Worm (Caenorhabditis elegans): ENCODE measurements around the gene snx-17.

snx-17 gene

DNA sequence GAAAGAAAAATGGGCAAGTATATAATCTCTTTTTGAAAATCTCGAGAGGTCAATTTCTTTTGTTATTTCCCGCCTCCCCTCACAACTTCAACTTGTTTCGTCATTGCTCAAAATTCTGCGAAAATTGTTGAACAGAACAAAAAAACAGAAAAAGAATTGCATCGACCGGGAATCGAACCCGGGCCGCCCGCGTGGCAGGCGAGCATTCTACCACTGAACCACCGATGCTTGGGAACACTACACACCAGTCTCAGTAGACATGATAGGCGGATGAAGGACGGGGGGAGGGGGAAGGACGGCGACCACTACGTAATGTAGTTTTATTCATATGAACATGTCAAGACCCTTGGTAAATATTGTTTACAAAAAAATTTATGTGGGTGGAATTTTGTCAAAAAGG is 987 bp downstream of the snx-17 start (continued):
- TF ChIP-seq ztf-18 (tag; optimal IDR thresholded peaks at IDR 0.05), result peak; percentile 71
- TF ChIP-seq bed-2 (GFP tag; IDR thresholded peaks at IDR 0.05), result peak; percentile 66; the same call in 1 of the 2 replicates
- TF ChIP-seq repo-1 (tag; optimal IDR thresholded peaks at IDR 0.05), result peak; percentile 68
- TF ChIP-seq lag-1 (GFP tag; IDR thresholded peaks at IDR 0.05), result no peak
- TF ChIP-seq T26A5.8 (tag; optimal IDR thresholded peaks at IDR 0.05), result peak; percentile 84
- no peak for TF ChIP-seq B0019.2 (GFP tag; conservative IDR thresholded peaks at IDR 0.05)
- peak; percentile 91 for TF ChIP-seq egl-44 (GFP tag; IDR thresholded peaks at IDR 0.05)
- peak; percentile 88 for TF ChIP-seq F10E7.11 (tag; optimal IDR thresholded peaks at IDR 0.05)
- TF ChIP-seq rcor-1 (GFP tag; IDR thresholded peaks at IDR 0.05), result peak; percentile 65; the same call in 1 of the 2 replicates
- peak; percentile 16 for TF ChIP-seq ztf-3 (GFP tag; optimal IDR thresholded peaks at IDR 0.05)
- TF ChIP-seq zim-3 (tag; optimal IDR thresholded peaks at IDR 0.05), result peak; percentile 86
- TF ChIP-seq B0336.3 (GFP tag; IDR thresholded peaks at IDR 0.05), result no peak
- TF ChIP-seq dpff-1 (tag; optimal IDR thresholded peaks at IDR 0.05), result no peak
- TF ChIP-seq Y56A3A.18 (GFP tag; IDR thresholded peaks at IDR 0.05), result peak; percentile 82
- peak; percentile 79; the same call in 1 of the 2 replicates for TF ChIP-seq attf-6 (GFP tag; IDR thresholded peaks at IDR 0.05)
- TF ChIP-seq let-526 (GFP tag; IDR thresholded peaks at IDR 0.05), result peak; percentile 56; the same call in 1 of the 2 replicates
- TF ChIP-seq him-1 (tag; optimal IDR thresholded peaks at IDR 0.05), result peak; percentile 37
- TF ChIP-seq somi-1 (GFP tag; optimal IDR thresholded peaks at IDR 0.05), result peak; percentile 81
- no peak for TF ChIP-seq dpl-1 (GFP tag; optimal IDR thresholded peaks at IDR 0.05)
- no peak for TF ChIP-seq dox-1 (GFP tag; IDR thresholded peaks at IDR 0.05)
- TF ChIP-seq pbrm-1 (GFP tag; IDR thresholded peaks at IDR 0.05), result peak; percentile 95
- TF ChIP-seq lir-1 (GFP tag; conservative IDR thresholded peaks at IDR 0.05), result no peak; the same call in 1 of the 2 replicates
- peak; percentile 33 for TF ChIP-seq F49E8.2 (tag; optimal IDR thresholded peaks at IDR 0.05; ENCODE audit: insufficient read depth)
- TF ChIP-seq ama-1 (optimal IDR thresholded peaks at IDR 0.05), result no peak
- TF ChIP-seq ama-1 (GFP tag; optimal IDR thresholded peaks at IDR 0.05), result peak in 1 of 2 experiments; percentile 66
- TF ChIP-seq ets-4 (GFP tag; optimal IDR thresholded peaks at IDR 0.05), result peak; percentile 84
- peak; percentile 33 for TF ChIP-seq gei-17 (GFP tag; optimal IDR thresholded peaks at IDR 0.05)
- peak; percentile 67 for TF ChIP-seq F23B12.7 (tag; optimal IDR thresholded peaks at IDR 0.05; ENCODE audit: insufficient read depth)
- TF ChIP-seq fkh-3 (tag; optimal IDR thresholded peaks at IDR 0.05), result no peak
- TF ChIP-seq mel-28 (tag; optimal IDR thresholded peaks at IDR 0.05; ENCODE audit: borderline replicate concordance), result peak; percentile 38
- peak; percentile 48 for TF ChIP-seq tlf-1 (GFP tag; optimal IDR thresholded peaks at IDR 0.05)
- peak; percentile 70 for TF ChIP-seq mcd-1 (GFP tag; IDR thresholded peaks at IDR 0.05)
- TF ChIP-seq ztf-25 (GFP tag; IDR thresholded peaks at IDR 0.05), result 0 out of 2 replicates have a peak, but pooled peaks have one; percentile 74
- peak; percentile 72; the same call in 1 of the 2 replicates for TF ChIP-seq Y53F4B.3 (GFP tag; IDR thresholded peaks at IDR 0.05)
- peak; percentile 89 for TF ChIP-seq Y95B8A.8 (GFP tag; IDR thresholded peaks at IDR 0.05)
- TF ChIP-seq attf-3 (GFP tag; conservative IDR thresholded peaks at IDR 0.05), result peak; percentile 56; the same call in 1 of the 2 replicates
- TF ChIP-seq B0261.1 (tag; optimal IDR thresholded peaks at IDR 0.05), result peak; percentile 98
- peak; percentile 46 for TF ChIP-seq madf-10 (tag; optimal IDR thresholded peaks at IDR 0.05)
- TF ChIP-seq Y67H2A.10 (GFP tag; conservative IDR thresholded peaks at IDR 0.05), result peak; percentile 58; the same call in 1 of the 2 replicates
- TF ChIP-seq lsy-27 (tag; optimal IDR thresholded peaks at IDR 0.05; ENCODE audit: borderline replicate concordance, insufficient read depth), result peak; percentile 17
- TF ChIP-seq ceh-100 (GFP tag; IDR thresholded peaks at IDR 0.05), result peak; percentile 58; the same call in 1 of the 2 replicates
- no peak for TF ChIP-seq F39B2.1 (GFP tag; IDR thresholded peaks at IDR 0.05)
- TF ChIP-seq C17E4.6 (GFP tag; IDR thresholded peaks at IDR 0.05), result no peak
- peak; percentile 81 for TF ChIP-seq ceh-27 (GFP tag; optimal IDR thresholded peaks at IDR 0.05)
- TF ChIP-seq ceh-40 (GFP tag; IDR thresholded peaks at IDR 0.05), result no peak
- TF ChIP-seq nfya-2 (GFP tag; IDR thresholded peaks at IDR 0.05), result no peak
- TF ChIP-seq hmg-20 (GFP tag; IDR thresholded peaks at IDR 0.05), result peak; percentile 69; the same call in 1 of the 2 replicates
- 0 out of 2 replicates have a peak, but pooled peaks have one; percentile 46 for TF ChIP-seq aptf-2 (GFP tag; conservative IDR thresholded peaks at IDR 0.05)

Measured in whole organism, young adult.